Fruit fly (Drosophila melanogaster) whole organism, embryonic: Measurements from ENCODE around the gene CG5235.

Experiments
- Atf-2 ChIP-seq: fragments of 200-800 bp; sonication (Bioruptor generic); optimal IDR thresholded peaks from 2 replicates; lab custom pipeline; 2016; ENCODE audit warnings: missing biosample characterization, missing genetic modification characterization
- Blimp-1 ChIP-seq: fragments of 200-800 bp; sonication (Bioruptor generic); optimal IDR thresholded peaks from 3 replicates; lab custom pipeline; 2018; ENCODE audit warnings: missing biosample characterization, missing genetic modification characterization, mild to moderate bottlenecking, moderate library complexity, missing genetic modification reagents
- CG10209 ChIP-seq: fragments of 200-800 bp; sonication (Bioruptor generic); optimal IDR thresholded peaks from 3 replicates; lab custom pipeline; 2017; ENCODE audit warnings: missing biosample characterization, mild to moderate bottlenecking, missing genetic modification characterization, missing genetic modification reagents
- CG1024 ChIP-seq: fragments of 200-800 bp; sonication (Bioruptor generic); IDR thresholded peaks from 2 replicates; pipeline ENCODE4 v1.3.6; 2022; ENCODE audit warnings: missing biosample characterization, missing genetic modification characterization
- CG10321 ChIP-seq: fragments of 200-800 bp; sonication (Bioruptor generic); IDR thresholded peaks from 2 replicates; pipeline ENCODE4 v1.3.6; 2022; ENCODE audit warnings: missing biosample characterization, missing genetic modification characterization
- CG10431 ChIP-seq: fragments of 200-800 bp; sonication (Bioruptor generic); optimal IDR thresholded peaks from 3 replicates; lab custom pipeline; 2018; ENCODE audit warnings: missing biosample characterization, mild to moderate bottlenecking, missing genetic modification characterization
- CG10565 ChIP-seq: fragments of 200-800 bp; sonication (Bioruptor generic); optimal IDR thresholded peaks from 3 replicates; lab custom pipeline; 2016; ENCODE audit warnings: missing biosample characterization, mild to moderate bottlenecking, missing genetic modification characterization
- CG11093 ChIP-seq: fragments of 200-800 bp; sonication (Bioruptor generic); IDR thresholded peaks from 3 replicates; pipeline ENCODE4 v1.3.6; 2022; ENCODE audit warnings: missing biosample characterization, missing genetic modification characterization
- CG13424 ChIP-seq: fragments of 200-800 bp; sonication (Bioruptor generic); optimal IDR thresholded peaks from 2 replicates; lab custom pipeline; 2019; ENCODE audit warnings: missing biosample characterization, mild to moderate bottlenecking, missing genetic modification characterization, moderate library complexity
- CG14965 ChIP-seq: fragments of 200-800 bp; sonication (Bioruptor generic); optimal IDR thresholded peaks from 2 replicates; lab custom pipeline; 2016; ENCODE audit warnings: missing biosample characterization, missing genetic modification characterization, borderline replicate concordance
- CG15073 ChIP-seq: fragments of 200-800 bp; sonication (Bioruptor generic); optimal IDR thresholded peaks from 2 replicates; lab custom pipeline; 2016; ENCODE audit warnings: missing biosample characterization, missing genetic modification characterization
- CG17361 ChIP-seq: fragments of 200-800 bp; sonication (Bioruptor generic); IDR thresholded peaks from 3 replicates; pipeline ENCODE4 v1.3.6; 2022; ENCODE audit warnings: missing biosample characterization, missing genetic modification characterization
- CG1832 ChIP-seq: fragments of 200-800 bp; sonication (Bioruptor generic); optimal IDR thresholded peaks from 2 replicates; lab custom pipeline; 2017; ENCODE audit warnings: missing biosample characterization, mild to moderate bottlenecking, missing genetic modification characterization, inconsistent platforms
- CG18764 ChIP-seq: fragments of 200-800 bp; sonication (Bioruptor generic); optimal IDR thresholded peaks from 3 replicates; lab custom pipeline; 2016; ENCODE audit warnings: missing biosample characterization, missing genetic modification characterization
- CG30020 ChIP-seq: fragments of 200-800 bp; optimal IDR thresholded peaks from 2 replicates; lab custom pipeline; 2019; ENCODE audit warnings: missing biosample characterization, mild to moderate bottlenecking, missing genetic modification characterization, moderate library complexity
- CG30431 ChIP-seq: fragments of 200-800 bp; sonication (Bioruptor generic); optimal IDR thresholded peaks from 2 replicates; lab custom pipeline; 2017; ENCODE audit warnings: missing biosample characterization, missing genetic modification characterization
- CG3726 ChIP-seq: fragments of 200-800 bp; sonication (Bioruptor generic); IDR thresholded peaks from 3 replicates; pipeline ENCODE4, ENCODE4 v1.3.6; 2022; ENCODE audit warnings: missing biosample characterization, missing genetic modification characterization
- CG3838 ChIP-seq: fragments of 200-800 bp; sonication (Bioruptor generic); optimal IDR thresholded peaks from 3 replicates; lab custom pipeline; 2016; ENCODE audit warnings: missing biosample characterization, missing genetic modification characterization
- CG3995 ChIP-seq: fragments of 200-800 bp; sonication (Bioruptor generic); optimal IDR thresholded peaks from 3 replicates; lab custom pipeline; 2016; ENCODE audit warnings: missing biosample characterization, missing genetic modification characterization
- CG4707 ChIP-seq: fragments of 200-800 bp; sonication (Bioruptor generic); optimal IDR thresholded peaks from 2 replicates; lab custom pipeline; 2018; ENCODE audit warnings: missing biosample characterization, mild to moderate bottlenecking, missing genetic modification characterization, moderate library complexity
- CG6683 ChIP-seq: fragments of 200-800 bp; sonication (Bioruptor generic); optimal IDR thresholded peaks from 2 replicates; lab custom pipeline; 2017; ENCODE audit warnings: missing biosample characterization, mild to moderate bottlenecking, missing genetic modification characterization, missing genetic modification reagents
- CG8478 ChIP-seq: fragments of >200 bp; optimal IDR thresholded peaks from 2 replicates; lab custom pipeline; 2018
- CTCF ChIP-seq: fragments of 200-800 bp; sonication (Bioruptor generic); optimal IDR thresholded peaks from 2 replicates; lab custom pipeline; 2017; ENCODE audit warnings: missing biosample characterization, mild to moderate bottlenecking, missing genetic modification characterization, moderate library complexity
- CoRest ChIP-seq: fragments of 200-800 bp; sonication (Bioruptor generic); optimal IDR thresholded peaks from 3 replicates; lab custom pipeline; 2018; ENCODE audit warnings: missing biosample characterization, mild to moderate bottlenecking, missing genetic modification characterization, moderate library complexity
- Deaf1 ChIP-seq: fragments of 200-800 bp; optimal IDR thresholded peaks from 3 replicates; lab custom pipeline; 2019; ENCODE audit warnings: missing biosample characterization, mild to moderate bottlenecking, missing genetic modification characterization, moderate library complexity
- ERR ChIP-seq: fragments of 200-800 bp; sonication (Bioruptor generic); optimal IDR thresholded peaks from 2 replicates; lab custom pipeline; 2016; ENCODE audit warnings: missing biosample characterization, missing genetic modification characterization
- HmgD ChIP-seq: fragments of 200-800 bp; sonication (Bioruptor generic); optimal IDR thresholded peaks from 3 replicates; lab custom pipeline; 2016; ENCODE audit warnings: missing biosample characterization, missing genetic modification characterization
- HmgZ ChIP-seq: fragments of 200-800 bp; sonication (Bioruptor generic); optimal IDR thresholded peaks from 2 replicates; lab custom pipeline; 2018; ENCODE audit warnings: missing biosample characterization, mild to moderate bottlenecking, missing genetic modification characterization
- Hmr ChIP-seq: fragments of 200-800 bp; sonication (Bioruptor generic); optimal IDR thresholded peaks from 3 replicates; lab custom pipeline; 2017; ENCODE audit warnings: mild to moderate bottlenecking, missing biosample characterization, missing genetic modification reagents, missing genetic modification characterization
- Hsf ChIP-seq: fragments of 200-800 bp; sonication (Bioruptor generic); optimal IDR thresholded peaks from 3 replicates; lab custom pipeline; 2016; ENCODE audit warnings: missing biosample characterization, missing genetic modification characterization
- Max ChIP-seq: fragments of 200-800 bp; sonication (Bioruptor generic); optimal IDR thresholded peaks from 2 replicates; lab custom pipeline; 2016; ENCODE audit warnings: missing biosample characterization, mild to moderate bottlenecking, missing genetic modification characterization
- Mrtf ChIP-seq: fragments of 200-800 bp; sonication (Bioruptor generic); IDR thresholded peaks from 3 replicates; pipeline ENCODE4 v1.3.6; 2022; ENCODE audit warnings: missing biosample characterization, missing genetic modification characterization
- Ravus ChIP-seq: fragments of 200-800 bp; sonication (Bioruptor generic); IDR thresholded peaks from 2 replicates; pipeline ENCODE4 v1.3.6; 2022; ENCODE audit warnings: missing biosample characterization, missing genetic modification characterization
- Sin3A ChIP-seq: fragments of >200 bp; optimal IDR thresholded peaks from 2 replicates; lab custom pipeline; 2018
- Sry-δ ChIP-seq: fragments of 200-800 bp; sonication (Bioruptor generic); optimal IDR thresholded peaks from 2 replicates; lab custom pipeline; 2016; ENCODE audit warnings: missing biosample characterization, missing genetic modification characterization
- Ssrp ChIP-seq: fragments of 200-800 bp; sonication (Bioruptor generic); optimal IDR thresholded peaks from 2 replicates; lab custom pipeline; 2018; ENCODE audit warnings: missing biosample characterization, mild to moderate bottlenecking, missing genetic modification characterization, moderate library complexity
- Stat92E ChIP-seq, 3 experiments: fragments of >200 bp in 2 of 3; fragments of 200-800 bp in 1 of 3; sonication (Bioruptor generic) in 1 of 3; optimal IDR thresholded peaks; 2 replicates each; lab custom pipeline; 2017 to 2019; ENCODE audit warnings: missing biosample characterization in 3 of 3, missing genetic modification characterization in 3 of 3, mild to moderate bottlenecking in 1 of 3, moderate library complexity in 1 of 3
- YL-1 ChIP-seq: fragments of 200-800 bp; sonication (Bioruptor generic); optimal IDR thresholded peaks from 3 replicates; lab custom pipeline; 2017; ENCODE audit warnings: missing biosample characterization, mild to moderate bottlenecking, missing genetic modification characterization
- al ChIP-seq: fragments of 200-800 bp; sonication (Bioruptor generic); IDR thresholded peaks from 2 replicates; pipeline ENCODE4 v1.3.6; 2022; ENCODE audit warnings: missing biosample characterization, missing genetic modification characterization
- gcm ChIP-seq: fragments of 200-800 bp; sonication (Bioruptor generic); optimal IDR thresholded peaks from 2 replicates; lab custom pipeline; 2019; ENCODE audit warnings: missing biosample characterization, mild to moderate bottlenecking, missing genetic modification characterization, moderate library complexity
- gt ChIP-seq: fragments of 200-800 bp; sonication (Bioruptor generic); IDR thresholded peaks from 2 replicates; pipeline ENCODE4 v1.3.6; 2022; ENCODE audit warnings: missing biosample characterization, missing genetic modification characterization
- h ChIP-seq: fragments of >200 bp; optimal IDR thresholded peaks from 2 replicates; lab custom pipeline; 2017
- otp ChIP-seq: fragments of 200-800 bp; sonication (Bioruptor generic); IDR thresholded peaks from 3 replicates; pipeline ENCODE4, ENCODE4 v1.3.6; 2022; ENCODE audit warnings: missing biosample characterization, missing genetic modification characterization
- sd ChIP-seq: fragments of 200-800 bp; sonication (Bioruptor generic); optimal IDR thresholded peaks from 3 replicates; lab custom pipeline; 2018; ENCODE audit warnings: missing biosample characterization, mild to moderate bottlenecking, missing genetic modification characterization, moderate library complexity
- sqz ChIP-seq: fragments of 200-800 bp; sonication (Bioruptor generic); optimal IDR thresholded peaks from 3 replicates; lab custom pipeline; 2018; ENCODE audit warnings: missing biosample characterization, mild to moderate bottlenecking, missing genetic modification characterization
- stc ChIP-seq: fragments of 200-800 bp; sonication (Bioruptor generic); IDR thresholded peaks from 2 replicates; pipeline ENCODE4 v1.3.6; 2022; ENCODE audit warnings: missing biosample characterization, missing genetic modification characterization
- tap ChIP-seq: fragments of 200-800 bp; optimal IDR thresholded peaks from 3 replicates; lab custom pipeline; 2019; ENCODE audit warnings: missing biosample characterization, mild to moderate bottlenecking, missing genetic modification characterization, moderate library complexity
- tll ChIP-seq, 2 experiments: fragments of 200-800 bp in 1 of 2; fragments of >200 bp in 1 of 2; sonication (Bioruptor generic) in 1 of 2; optimal IDR thresholded peaks; 2 replicates each; lab custom pipeline; 2017 to 2019; ENCODE audit warnings: missing biosample characterization in 2 of 2, missing genetic modification characterization in 2 of 2, mild to moderate bottlenecking in 1 of 2, moderate library complexity in 1 of 2
- trh ChIP-seq: fragments of 200-800 bp; sonication (Bioruptor generic); optimal IDR thresholded peaks from 2 replicates; lab custom pipeline; 2016; ENCODE audit warnings: missing biosample characterization, missing genetic modification characterization
- vnd ChIP-seq: fragments of 200-800 bp; sonication (Bioruptor generic); IDR thresholded peaks from 3 replicates; pipeline ENCODE4 v1.3.6; 2022; ENCODE audit warnings: missing biosample characterization, missing genetic modification characterization; ENCODE audit not compliant: partially characterized antibody

The CG5235 gene

DNA sequence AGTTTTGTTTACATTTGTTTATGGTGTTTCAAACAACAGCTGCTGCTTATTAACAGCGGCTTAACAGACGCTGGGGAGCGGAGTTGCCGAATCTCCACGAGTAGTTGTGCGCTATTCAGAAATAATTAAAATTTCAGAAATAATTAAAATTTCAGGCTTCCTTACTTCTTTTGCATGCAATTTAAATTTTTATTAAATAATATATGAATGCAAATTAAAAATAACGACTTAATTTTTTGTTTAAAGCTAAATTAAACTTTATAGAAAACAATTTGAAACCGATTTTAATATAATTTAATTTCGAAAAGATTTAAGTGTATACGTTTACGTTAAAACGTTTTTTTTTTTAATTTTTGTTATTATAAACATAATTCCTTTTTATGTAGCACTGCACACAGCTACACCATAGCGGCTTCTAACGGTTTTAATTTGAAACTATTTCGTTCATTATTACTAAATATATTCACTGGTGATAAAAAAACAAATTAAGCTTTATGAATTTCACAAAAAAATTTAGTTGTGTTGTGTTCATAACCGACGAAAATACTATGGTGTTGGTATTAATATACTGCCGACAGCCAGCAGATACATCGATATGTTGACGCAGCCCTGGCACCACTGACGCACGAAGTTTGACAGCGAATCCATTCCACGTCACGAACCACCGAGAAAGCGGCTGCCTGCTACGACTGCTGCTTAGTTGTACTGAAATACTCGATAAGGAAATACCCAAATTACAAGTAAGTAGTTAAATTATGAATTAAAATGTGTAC is 39.0 kb upstream of the CG5235 start, which contains the start of gene SsRbeta (continued):
- TF ChIP-seq gcm (GFP tag; lab: Kevin White, UChicago) = no peak
- no peak for TF ChIP-seq CG3726
- TF ChIP-seq Hsf (GFP tag; lab: Kevin White, UChicago) = no peak
- TF ChIP-seq otp = no peak
- TF ChIP-seq stc (GFP tag; lab: Robert Waterston, UW) = peak; percentile 55
- TF ChIP-seq Sin3A (lab: Kevin White, UChicago) = peak; percentile 37
- no peak for TF ChIP-seq Max
- no peak for TF ChIP-seq CG30431 (GFP tag; lab: Kevin White, UChicago)
- no peak for TF ChIP-seq CG18764 (GFP tag; lab: Kevin White, UChicago)
- peak; percentile 4 for TF ChIP-seq Hmr
- TF ChIP-seq Mrtf (GFP tag; lab: Robert Waterston, UW) = peak; percentile 50; the same call in 1 of the 3 replicates
- TF ChIP-seq Ssrp (tag; lab: Kevin White, UChicago) = peak; percentile 38
- TF ChIP-seq CG15073 = no peak
- peak; percentile 53 for TF ChIP-seq sqz (GFP tag; lab: Kevin White, UChicago)
- no peak for TF ChIP-seq Stat92E (GFP tag; optimal IDR thresholded peaks at IDR 0.05; lab: Kevin White, UChicago)
- no peak for TF ChIP-seq trh (GFP tag; lab: Kevin White, UChicago)
- TF ChIP-seq CG8478 (lab: Kevin White, UChicago) = no peak
- TF ChIP-seq h (lab: Kevin White, UChicago) = no peak
- no peak for TF ChIP-seq gt
- TF ChIP-seq CG4707 (GFP tag; lab: Kevin White, UChicago) = peak; percentile 41
- TF ChIP-seq Sry-δ (GFP tag; lab: Kevin White, UChicago) = peak; percentile 60
- TF ChIP-seq CG10565 (GFP tag; lab: Kevin White, UChicago) = no peak
- TF ChIP-seq CG10321 = peak; percentile 31; the same call in 1 of the 2 replicates
- no peak for TF ChIP-seq ERR (GFP tag; lab: Kevin White, UChicago)
- TF ChIP-seq al (GFP tag; lab: Robert Waterston, UW) = 0 out of 2 replicates have a peak, but pooled peaks have one; percentile 3
- peak; percentile 61; the same call in 1 of the 2 replicates for TF ChIP-seq CG1024 (GFP tag; lab: Robert Waterston, UW)
- no peak for TF ChIP-seq CG3838 (GFP tag; lab: Kevin White, UChicago)
- TF ChIP-seq CG6683 = no peak
- TF ChIP-seq CG10209 (GFP tag; lab: Kevin White, UChicago) = no peak
- TF ChIP-seq Blimp-1 (GFP tag; lab: Kevin White, UChicago) = peak; percentile 49
- no peak for TF ChIP-seq CG11093 (GFP tag; lab: Robert Waterston, UW)
- no peak for TF ChIP-seq CG3995 (GFP tag; lab: Kevin White, UChicago)
- no peak for TF ChIP-seq HmgD
- TF ChIP-seq sd (tag; lab: Kevin White, UChicago) = no peak
- TF ChIP-seq CG17361 (GFP tag; lab: Robert Waterston, UW) = peak; percentile 81
- peak; percentile 90 for TF ChIP-seq YL-1 (GFP tag; lab: Kevin White, UChicago)
- TF ChIP-seq CG10431 = peak; percentile 26
- TF ChIP-seq HmgZ (tag; lab: Kevin White, UChicago) = peak; percentile 26
- no peak for TF ChIP-seq tll (GFP tag; optimal IDR thresholded peaks at IDR 0.05; lab: Kevin White, UChicago)
- no peak for TF ChIP-seq tap
- TF ChIP-seq vnd = 0 out of 3 replicates have a peak, but pooled peaks have one; percentile 39
- no peak for TF ChIP-seq CG14965 (GFP tag; lab: Kevin White, UChicago)
- TF ChIP-seq Ravus (GFP tag; lab: Robert Waterston, UW) = no peak
- TF ChIP-seq Deaf1 (tag; lab: Kevin White, UChicago) = peak; percentile 96
- TF ChIP-seq CG1832 = no peak
- peak; percentile 3 for TF ChIP-seq CTCF (GFP tag; lab: Kevin White, UChicago)
- peak; percentile 51 for TF ChIP-seq CG30020 (tag; lab: Kevin White, UChicago)
- TF ChIP-seq CoRest = peak; percentile 46
- TF ChIP-seq CG13424 (tag; lab: Kevin White, UChicago) = peak; percentile 37
- TF ChIP-seq Atf-2 (GFP tag; lab: Kevin White, UChicago) = no peak
